Worm (Caenorhabditis elegans): Measurements from ENCODE around the gene clec-185.

DNA sequence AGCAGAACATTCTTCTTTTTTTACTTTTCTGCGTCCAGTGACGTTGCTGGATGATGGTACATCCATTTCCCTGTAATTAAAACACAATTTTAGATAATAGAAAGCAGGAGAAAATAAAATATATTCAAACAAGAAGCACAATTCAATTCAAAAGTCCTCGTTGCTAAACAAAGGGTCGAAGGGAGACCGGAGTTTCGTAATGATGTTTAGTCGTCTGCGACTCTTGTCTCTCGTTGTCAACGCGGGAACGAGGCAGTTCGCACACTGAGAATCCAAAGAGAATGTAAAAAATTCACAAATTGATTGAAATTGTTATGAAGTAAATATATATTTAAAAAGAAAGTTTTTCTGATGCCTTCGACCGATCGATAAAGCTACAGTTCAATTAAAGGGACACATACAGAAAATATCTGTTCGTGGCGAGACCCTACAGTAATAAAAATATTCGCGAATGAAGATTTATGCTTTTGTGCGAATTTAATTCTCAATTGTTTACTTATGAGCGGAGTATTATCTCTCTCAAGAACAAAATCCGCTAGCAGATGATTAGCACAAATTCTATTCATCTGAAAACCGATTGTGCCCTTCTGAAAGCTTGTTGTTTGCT, 12.9 kb downstream of the clec-185 start, which contains the start of gene dpy-26:
- TF ChIP-seq tbx-37 (GFP tag; conservative IDR thresholded peaks at IDR 0.05): no peak
- peak; percentile 18 for TF ChIP-seq F13C5.2 (tag; optimal IDR thresholded peaks at IDR 0.05)
- no peak for TF ChIP-seq ama-1 (optimal IDR thresholded peaks at IDR 0.05)
- TF ChIP-seq B0310.2 (tag; optimal IDR thresholded peaks at IDR 0.05): no peak

All from whole organism, early embryonic.